Fruit fly (Drosophila melanogaster) whole organism, embryonic: ENCODE results near the gene Mur2B.

ENCODE experiments used
- Aef1 ChIP-seq: fragments of 200-800 bp; sonication (Bioruptor generic); IDR thresholded peaks from 3 replicates; pipeline ENCODE4 v1.3.6; 2022; ENCODE audit warnings: missing biosample characterization, missing genetic modification characterization
- CG12155 ChIP-seq: fragments of 200-800 bp; sonication (Bioruptor generic); optimal IDR thresholded peaks from 3 replicates; lab custom pipeline; 2016; ENCODE audit warnings: missing biosample characterization, missing genetic modification characterization
- CG12744 ChIP-seq: fragments of 200-800 bp; sonication (Bioruptor generic); optimal IDR thresholded peaks from 2 replicates; lab custom pipeline; 2016; ENCODE audit warnings: missing biosample characterization, missing genetic modification characterization
- CG12769 ChIP-seq: fragments of 200-800 bp; sonication (Bioruptor generic); optimal IDR thresholded peaks from 2 replicates; lab custom pipeline; 2019; ENCODE audit warnings: missing biosample characterization, mild to moderate bottlenecking, missing genetic modification characterization, moderate library complexity
- CG13287 ChIP-seq: fragments of 200-800 bp; sonication (Bioruptor generic); IDR thresholded peaks from 2 replicates; pipeline ENCODE4 v1.3.6; 2022; ENCODE audit warnings: missing biosample characterization, missing genetic modification characterization; ENCODE audit not compliant: partially characterized antibody
- CG14710 ChIP-seq: fragments of 200-800 bp; sonication (Bioruptor generic); optimal IDR thresholded peaks from 3 replicates; lab custom pipeline; 2019; ENCODE audit warnings: missing biosample characterization, mild to moderate bottlenecking, missing genetic modification characterization, moderate library complexity
- CG17328 ChIP-seq: fragments of 200-800 bp; sonication (Bioruptor generic); IDR thresholded peaks from 2 replicates; pipeline ENCODE4 v1.3.6; 2022; ENCODE audit warnings: missing biosample characterization, missing genetic modification characterization
- CG18262 ChIP-seq: fragments of 200-800 bp; optimal IDR thresholded peaks from 3 replicates; lab custom pipeline; 2019; ENCODE audit warnings: missing biosample characterization, mild to moderate bottlenecking, missing genetic modification characterization, moderate library complexity
- CG1832 ChIP-seq: fragments of 200-800 bp; sonication (Bioruptor generic); optimal IDR thresholded peaks from 2 replicates; lab custom pipeline; 2017; ENCODE audit warnings: missing biosample characterization, mild to moderate bottlenecking, missing genetic modification characterization, inconsistent platforms
- CG3065 ChIP-seq: fragments of 200-800 bp; sonication (Bioruptor generic); optimal IDR thresholded peaks from 2 replicates; lab custom pipeline; 2016; ENCODE audit warnings: missing biosample characterization, missing genetic modification characterization
- CG32532 ChIP-seq: fragments of 200-800 bp; sonication (Bioruptor generic); IDR thresholded peaks from 2 replicates; pipeline ENCODE4 v1.3.6; 2022; ENCODE audit warnings: missing biosample characterization, missing genetic modification characterization
- CG33213 ChIP-seq: fragments of 200-800 bp; sonication (Bioruptor generic); optimal IDR thresholded peaks from 3 replicates; lab custom pipeline; 2016; ENCODE audit warnings: missing biosample characterization, missing genetic modification characterization
- CG3726 ChIP-seq: fragments of 200-800 bp; sonication (Bioruptor generic); IDR thresholded peaks from 3 replicates; pipeline ENCODE4, ENCODE4 v1.3.6; 2022; ENCODE audit warnings: missing biosample characterization, missing genetic modification characterization
- CG3847 ChIP-seq: fragments of 200-800 bp; sonication (Bioruptor generic); IDR thresholded peaks from 2 replicates; pipeline ENCODE4 v1.3.6; 2022; ENCODE audit warnings: missing biosample characterization, missing genetic modification characterization
- CG4730 ChIP-seq: fragments of 200-800 bp; sonication (Bioruptor generic); IDR thresholded peaks from 2 replicates; pipeline ENCODE4 v1.3.6; 2022; ENCODE audit warnings: missing biosample characterization, missing genetic modification characterization
- CG7372 ChIP-seq: fragments of 200-800 bp; sonication (Bioruptor generic); IDR thresholded peaks from 2 replicates; pipeline ENCODE4 v1.3.6; 2022; ENCODE audit warnings: missing biosample characterization, missing genetic modification characterization
- CG8290 ChIP-seq, 3 experiments: fragments of 200-800 bp; sonication (Bioruptor generic); optimal IDR thresholded peaks; 2 replicates each; lab custom pipeline; 2016 to 2019; ENCODE audit warnings: missing biosample characterization in 3 of 3, missing genetic modification characterization in 3 of 3, mild to moderate bottlenecking in 2 of 3, moderate library complexity in 1 of 3
- CG8388 ChIP-seq: fragments of 200-800 bp; sonication (Bioruptor generic); optimal IDR thresholded peaks from 2 replicates; lab custom pipeline; 2019; ENCODE audit warnings: missing biosample characterization, mild to moderate bottlenecking, missing genetic modification characterization, moderate library complexity
- CG9727 ChIP-seq: fragments of 200-800 bp; sonication (Bioruptor generic); optimal IDR thresholded peaks from 3 replicates; lab custom pipeline; 2017; ENCODE audit warnings: missing biosample characterization, mild to moderate bottlenecking, missing genetic modification characterization
- CG9932 ChIP-seq: fragments of 200-800 bp; sonication (Bioruptor generic); IDR thresholded peaks from 2 replicates; pipeline ENCODE4 v1.3.6; 2022; ENCODE audit warnings: missing biosample characterization, missing genetic modification characterization
- CrebB ChIP-seq: fragments of 200-800 bp; sonication (Bioruptor generic); optimal IDR thresholded peaks from 3 replicates; lab custom pipeline; 2018; ENCODE audit warnings: missing biosample characterization, mild to moderate bottlenecking, missing genetic modification characterization
- D19A ChIP-seq: fragments of 200-800 bp; optimal IDR thresholded peaks from 3 replicates; lab custom pipeline; 2019; ENCODE audit warnings: missing biosample characterization, mild to moderate bottlenecking, missing genetic modification characterization, moderate library complexity
- E2f2 ChIP-seq: fragments of 200-800 bp; sonication (Bioruptor generic); IDR thresholded peaks from 2 replicates; pipeline ENCODE4 v1.3.6; 2022; ENCODE audit warnings: missing biosample characterization, missing genetic modification characterization
- Fer3 ChIP-seq: fragments of 200-800 bp; sonication (Bioruptor generic); optimal IDR thresholded peaks from 2 replicates; lab custom pipeline; 2018; ENCODE audit warnings: missing biosample characterization, mild to moderate bottlenecking, missing genetic modification characterization, moderate library complexity
- Poxn ChIP-seq: fragments of 200-800 bp; sonication (Bioruptor generic); IDR thresholded peaks from 2 replicates; pipeline ENCODE4 v1.3.6; 2022; ENCODE audit warnings: missing biosample characterization, missing genetic modification characterization
- Ptx1 ChIP-seq: fragments of 200-800 bp; sonication (Bioruptor generic); IDR thresholded peaks from 2 replicates; pipeline ENCODE4 v1.3.6; 2022; ENCODE audit warnings: missing biosample characterization, missing genetic modification characterization
- bcd ChIP-seq: fragments of 200-800 bp; sonication (Bioruptor generic); optimal IDR thresholded peaks from 2 replicates; lab custom pipeline; 2017; ENCODE audit warnings: missing biosample characterization, mild to moderate bottlenecking, missing genetic modification characterization
- cato ChIP-seq: fragments of 200-800 bp; sonication (Bioruptor generic); optimal IDR thresholded peaks from 2 replicates; lab custom pipeline; 2016; ENCODE audit warnings: missing biosample characterization, missing genetic modification characterization, borderline replicate concordance
- ci ChIP-seq: fragments of 200-800 bp; sonication (Bioruptor generic); IDR thresholded peaks from 3 replicates; pipeline ENCODE4 v1.3.6; 2022; ENCODE audit warnings: missing biosample characterization, missing genetic modification characterization
- en ChIP-seq: fragments of 200-800 bp; sonication (Bioruptor generic); optimal IDR thresholded peaks from 2 replicates; lab custom pipeline; 2016; ENCODE audit warnings: missing biosample characterization, missing genetic modification characterization
- eve ChIP-seq, 2 experiments: fragments of >200 bp; optimal IDR thresholded peaks; 2 replicates each; lab custom pipeline; 2017; ENCODE audit warnings: missing biosample characterization in 2 of 2, missing genetic modification characterization in 2 of 2
- fd102C ChIP-seq: fragments of 200-800 bp; sonication (Bioruptor generic); optimal IDR thresholded peaks from 2 replicates; lab custom pipeline; 2018; ENCODE audit warnings: missing biosample characterization, mild to moderate bottlenecking, missing genetic modification characterization, moderate library complexity
- gro ChIP-seq: fragments of 200-800 bp; sonication (Bioruptor generic); optimal IDR thresholded peaks from 2 replicates; lab custom pipeline; 2016; ENCODE audit warnings: missing biosample characterization, missing genetic modification characterization
- gsb ChIP-seq: fragments of 200-800 bp; sonication (Bioruptor generic); IDR thresholded peaks from 2 replicates; pipeline ENCODE4 v1.3.6; 2022; ENCODE audit warnings: missing biosample characterization, missing genetic modification characterization
- gsb-n ChIP-seq: fragments of 200-800 bp; sonication (Bioruptor generic); optimal IDR thresholded peaks from 3 replicates; lab custom pipeline; 2018; ENCODE audit warnings: missing biosample characterization, mild to moderate bottlenecking, missing genetic modification characterization
- hb ChIP-seq: fragments of 200-800 bp; sonication (Bioruptor generic); IDR thresholded peaks from 3 replicates; pipeline ENCODE4 v1.3.6; 2022; ENCODE audit warnings: missing biosample characterization, missing genetic modification characterization; ENCODE audit not compliant: partially characterized antibody
- hth ChIP-seq: fragments of >200 bp; optimal IDR thresholded peaks from 2 replicates; lab custom pipeline; 2017; ENCODE audit warnings: inconsistent platforms
- klu ChIP-seq: fragments of 200-800 bp; sonication (Bioruptor generic); IDR thresholded peaks from 2 replicates; pipeline ENCODE4 v1.3.6; 2022; ENCODE audit warnings: missing biosample characterization, missing genetic modification characterization
- mam ChIP-seq: fragments of 200-800 bp; sonication (Bioruptor generic); optimal IDR thresholded peaks from 3 replicates; lab custom pipeline; 2016; ENCODE audit warnings: missing biosample characterization, missing genetic modification characterization
- mld ChIP-seq: fragments of 200-800 bp; sonication (Bioruptor generic); IDR thresholded peaks from 3 replicates; pipeline ENCODE4 v1.3.6; 2022; ENCODE audit warnings: missing biosample characterization, missing genetic modification characterization; ENCODE audit not compliant: partially characterized antibody
- otp ChIP-seq: fragments of 200-800 bp; sonication (Bioruptor generic); IDR thresholded peaks from 3 replicates; pipeline ENCODE4, ENCODE4 v1.3.6; 2022; ENCODE audit warnings: missing biosample characterization, missing genetic modification characterization
- pros ChIP-seq: fragments of 200-800 bp; sonication (Bioruptor generic); optimal IDR thresholded peaks from 3 replicates; lab custom pipeline; 2019; ENCODE audit warnings: missing biosample characterization, mild to moderate bottlenecking, missing genetic modification characterization, moderate library complexity
- rib ChIP-seq: fragments of 200-800 bp; sonication (Bioruptor generic); IDR thresholded peaks from 2 replicates; pipeline ENCODE4 v1.3.6; 2022; ENCODE audit warnings: missing biosample characterization, missing genetic modification characterization
- run ChIP-seq: fragments of 200-800 bp; sonication (Bioruptor generic); optimal IDR thresholded peaks from 3 replicates; lab custom pipeline; 2018; ENCODE audit warnings: missing biosample characterization, mild to moderate bottlenecking, missing genetic modification characterization
- shn ChIP-seq: fragments of 200-800 bp; sonication (Bioruptor generic); optimal IDR thresholded peaks from 3 replicates; lab custom pipeline; 2016; ENCODE audit warnings: missing biosample characterization, missing genetic modification characterization
- sr ChIP-seq: fragments of 200-800 bp; sonication (Bioruptor generic); IDR thresholded peaks from 3 replicates; pipeline ENCODE4 v1.3.6; 2022; ENCODE audit warnings: missing biosample characterization, missing genetic modification characterization
- tgo ChIP-seq: fragments of 200-800 bp; sonication (Bioruptor generic); IDR thresholded peaks from 3 replicates; pipeline ENCODE4 v1.3.6; 2022; ENCODE audit warnings: missing biosample characterization, missing genetic modification characterization
- vfl ChIP-seq: fragments of 200-800 bp; sonication (Bioruptor generic); optimal IDR thresholded peaks from 2 replicates; lab custom pipeline; 2016; ENCODE audit warnings: missing biosample characterization, missing genetic modification characterization
- zf30C ChIP-seq: fragments of 200-800 bp; sonication (Bioruptor generic); optimal IDR thresholded peaks from 3 replicates; lab custom pipeline; 2018; ENCODE audit warnings: missing biosample characterization, mild to moderate bottlenecking, missing genetic modification characterization

Mur2B gene

dm6 chrX:1618727-1619581, 49.6 kb downstream of the Mur2B start (continued):
- TF ChIP-seq Poxn (GFP tag; lab: Robert Waterston, UW), result 0 out of 2 replicates have a peak, but pooled peaks have one; percentile 4
- peak; percentile 67 for TF ChIP-seq E2f2 (GFP tag; lab: Robert Waterston, UW)
- TF ChIP-seq Aef1 (GFP tag; lab: Robert Waterston, UW), result peak; percentile 87
- TF ChIP-seq hth (lab: Kevin White, UChicago), result no peak
- TF ChIP-seq otp (GFP tag; lab: Robert Waterston, UW), result peak; percentile 41; the same call in 1 of the 3 replicates
- peak; percentile 81 for TF ChIP-seq CG4730 (GFP tag; lab: Robert Waterston, UW)
- peak; percentile 71 for TF ChIP-seq CG33213 (GFP tag; lab: Kevin White, UChicago)
- no peak for TF ChIP-seq CG1832 (GFP tag; lab: Kevin White, UChicago)
- TF ChIP-seq CG3847 (GFP tag; lab: Robert Waterston, UW), result peak; percentile 82
- TF ChIP-seq gsb-n (tag; lab: Kevin White, UChicago), result peak; percentile 31
- TF ChIP-seq CG9932 (GFP tag; lab: Robert Waterston, UW), result peak; percentile 89
- TF ChIP-seq sr (GFP tag; lab: Robert Waterston, UW), result no peak
- peak; percentile 75; the same call in 2 of the 3 replicates for TF ChIP-seq ci (GFP tag; lab: Robert Waterston, UW)
- no peak for TF ChIP-seq gro
- TF ChIP-seq vfl (GFP tag; lab: Kevin White, UChicago), result peak; percentile 65
- TF ChIP-seq CG14710 (tag; lab: Kevin White, UChicago), result peak; percentile 9
- peak; percentile 68 for TF ChIP-seq gsb
- peak; percentile 62 for TF ChIP-seq CG18262 (tag; lab: Kevin White, UChicago)
- no peak for TF ChIP-seq fd102C (GFP tag; lab: Kevin White, UChicago)
- peak; percentile 87 for TF ChIP-seq bcd (GFP tag; lab: Kevin White, UChicago)
- TF ChIP-seq mld (GFP tag; lab: Robert Waterston, UW), result no peak
- TF ChIP-seq Fer3 (tag; lab: Kevin White, UChicago), result peak; percentile 74
- peak; percentile 42 for TF ChIP-seq CG12744 (GFP tag; lab: Kevin White, UChicago)
- no peak for TF ChIP-seq eve (GFP tag; optimal IDR thresholded peaks at IDR 0.05; lab: Kevin White, UChicago)
- TF ChIP-seq CrebB (tag; lab: Kevin White, UChicago), result peak; percentile 29
- no peak for TF ChIP-seq rib (GFP tag; lab: Robert Waterston, UW)
- peak; percentile 40 for TF ChIP-seq CG13287
- peak; percentile 68 for TF ChIP-seq klu (GFP tag; lab: Robert Waterston, UW)
- TF ChIP-seq CG3065 (GFP tag; lab: Kevin White, UChicago), result peak; percentile 35
- TF ChIP-seq CG3726, result peak; percentile 67; the same call in 2 of the 3 replicates
- peak; percentile 60 for TF ChIP-seq CG8388 (GFP tag; lab: Kevin White, UChicago)
- no peak for TF ChIP-seq zf30C (GFP tag; lab: Kevin White, UChicago)
- TF ChIP-seq shn (GFP tag; lab: Kevin White, UChicago), result peak; percentile 84
- TF ChIP-seq CG9727 (GFP tag; lab: Kevin White, UChicago), result peak; percentile 70
- peak; percentile 50 for TF ChIP-seq CG7372 (GFP tag; lab: Robert Waterston, UW)
- TF ChIP-seq mam (GFP tag; lab: Kevin White, UChicago), result peak; percentile 89
- peak; percentile 51 for TF ChIP-seq en (GFP tag; lab: Kevin White, UChicago)
- peak; percentile 35 for TF ChIP-seq run (tag; lab: Kevin White, UChicago)
- TF ChIP-seq hb (GFP tag; lab: Robert Waterston, UW), result no peak
- peak; percentile 87 for TF ChIP-seq tgo (GFP tag; lab: Robert Waterston, UW)
- TF ChIP-seq pros (GFP tag; lab: Kevin White, UChicago), result no peak
- TF ChIP-seq CG12769 (tag; lab: Kevin White, UChicago), result peak; percentile 91
- peak; percentile 89 for TF ChIP-seq CG32532 (GFP tag; lab: Robert Waterston, UW)
- TF ChIP-seq CG17328, result peak; percentile 58; the same call in 1 of the 2 replicates
- TF ChIP-seq CG12155 (GFP tag; lab: Kevin White, UChicago), result peak; percentile 76
- peak; percentile 62 for TF ChIP-seq cato (GFP tag; lab: Kevin White, UChicago)
- TF ChIP-seq Ptx1, result peak; percentile 90
- TF ChIP-seq D19A, result peak; percentile 59
- TF ChIP-seq CG8290 (GFP tag; optimal IDR thresholded peaks at IDR 0.05; lab: Kevin White, UChicago), result no peak
- TF ChIP-seq CG8290 (tag; optimal IDR thresholded peaks at IDR 0.05; lab: Kevin White, UChicago), result peak in 1 of 2 experiments; percentile 74
